Worm (Caenorhabditis elegans) whole organism, young adult: ENCODE measurements around the gene ztf-1.

ENCODE experiments used
- F37B4.10 ChIP-seq: fragments of 200-800 bp; sonication (Bioruptor generic); IDR thresholded peaks from 2 replicates; pipeline ENCODE4 v1.3.6; 2022; ENCODE audit warnings: missing genetic modification characterization, missing compliant biosample characterization
- ekl-4 ChIP-seq: fragments of 200-800 bp; sonication (Bioruptor generic); IDR thresholded peaks from 2 replicates; pipeline ENCODE4 v1.3.6; 2022; ENCODE audit warnings: missing genetic modification reagents, missing genetic modification characterization, missing compliant biosample characterization
- madf-8 ChIP-seq: fragments of 200-800 bp; sonication (Bioruptor generic); conservative IDR thresholded peaks from 2 replicates; pipeline ENCODE4 v1.3.6; 2022; ENCODE audit warnings: missing genetic modification reagents, missing genetic modification characterization, missing compliant biosample characterization

DNA sequence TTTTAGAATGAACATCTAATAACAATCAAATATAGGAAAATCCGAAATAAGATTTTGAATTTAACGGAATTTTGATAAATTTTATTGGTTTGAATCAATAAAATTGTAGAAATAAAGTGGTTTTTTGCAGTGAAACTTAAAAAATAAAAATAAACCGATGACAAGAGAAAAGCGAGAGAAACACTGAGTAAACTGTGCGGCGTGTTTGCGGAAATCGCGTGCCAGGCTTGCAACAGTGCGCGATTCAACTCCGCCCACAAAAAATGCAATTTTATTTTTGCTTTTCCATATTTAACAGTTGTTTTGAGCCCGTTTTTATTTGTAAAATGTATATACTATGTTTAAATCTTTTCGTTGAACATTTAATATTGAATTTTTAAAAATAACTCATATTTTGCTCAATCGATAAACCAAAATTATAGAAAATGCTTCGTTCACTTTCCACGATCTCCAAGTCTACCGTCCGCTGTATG is 24.2 kb downstream of the ztf-1 start, which contains the start of gene mtss-1:
- no peak for TF ChIP-seq ekl-4 (GFP tag; lab: Robert Waterston, UW)
- no peak for TF ChIP-seq madf-8
- TF ChIP-seq F37B4.10 (GFP tag; lab: Robert Waterston, UW) = no peak
